Worm (Caenorhabditis elegans) whole organism, L4 larva: ENCODE data around the gene sel-12.

Source experiments
- D1046.2 ChIP-seq: fragments of 200-800 bp; sonication (Bioruptor generic); IDR thresholded peaks from 2 replicates; pipeline ENCODE4 v1.3.6; 2022; ENCODE audit warnings: missing genetic modification characterization, missing compliant biosample characterization
- F44E2.7 ChIP-seq: fragments of 200-800 bp; sonication (Bioruptor generic); IDR thresholded peaks from 2 replicates; pipeline ENCODE4 v2.1.2; 2022; ENCODE audit warnings: missing genetic modification characterization, missing compliant biosample characterization
- Y48G9A.11 ChIP-seq: fragments of 200-800 bp; sonication (Bioruptor generic); IDR thresholded peaks from 2 replicates; pipeline ENCODE4 v1.3.6; 2022; ENCODE audit warnings: missing genetic modification reagents, missing genetic modification characterization, missing compliant biosample characterization
- Y5F2A.4 ChIP-seq: fragments of 200-800 bp; sonication (Bioruptor generic); optimal IDR thresholded peaks from 2 replicates; lab custom pipeline; 2018; ENCODE audit warnings: mild to moderate bottlenecking, missing genetic modification characterization, missing compliant biosample characterization
- Y75B8A.6 ChIP-seq: fragments of 200-800 bp; sonication (Bioruptor generic); IDR thresholded peaks from 2 replicates; pipeline ENCODE4 v1.3.6; 2022; ENCODE audit warnings: missing genetic modification reagents, missing genetic modification characterization, missing compliant biosample characterization
- ceh-20 ChIP-seq: fragments of 200-800 bp; sonication (Bioruptor generic); IDR thresholded peaks from 2 replicates; pipeline ENCODE4 v1.3.6; 2022; ENCODE audit warnings: missing genetic modification reagents, missing genetic modification characterization, missing compliant biosample characterization
- ctbp-1 ChIP-seq: fragments of 200-800 bp; sonication (Bioruptor generic); IDR thresholded peaks from 2 replicates; pipeline ENCODE4 v1.3.6; 2022; ENCODE audit warnings: missing genetic modification reagents, missing genetic modification characterization, missing compliant biosample characterization
- daf-12 ChIP-seq: fragments of 150-350 bp; optimal IDR thresholded peaks from 2 replicates; lab custom pipeline; 2014; ENCODE audit warnings: missing biosample characterization, missing genetic modification reagents, missing genetic modification characterization
- daf-8 ChIP-seq: fragments of 200-800 bp; sonication (Bioruptor generic); IDR thresholded peaks from 2 replicates; pipeline ENCODE4 v1.3.6; 2022; ENCODE audit warnings: missing genetic modification characterization, missing compliant biosample characterization
- dmd-9 ChIP-seq: fragments of 200-800 bp; sonication (Bioruptor generic); IDR thresholded peaks from 2 replicates; pipeline ENCODE4 v1.3.6; 2022; ENCODE audit warnings: missing genetic modification reagents, missing genetic modification characterization, missing compliant biosample characterization
- dve-1 ChIP-seq: sonication (generic microtip); optimal IDR thresholded peaks from 2 replicates; lab custom pipeline; 2017; ENCODE audit warnings: antibody characterized with exemption, mild to moderate bottlenecking, missing genetic modification characterization, missing compliant biosample characterization; ENCODE audit not compliant: insufficient read depth
- egl-27 ChIP-seq: sonication (generic microtip); optimal IDR thresholded peaks from 3 replicates; lab custom pipeline; 2017; ENCODE audit warnings: missing biosample characterization, missing genetic modification reagents, missing genetic modification characterization
- egl-43 ChIP-seq: fragments of 200-800 bp; sonication (Bioruptor generic); IDR thresholded peaks from 2 replicates; pipeline ENCODE4 v1.3.6; 2022; ENCODE audit warnings: missing genetic modification reagents, missing genetic modification characterization, missing compliant biosample characterization
- fkh-10 ChIP-seq: fragments of 150-350 bp; optimal IDR thresholded peaks from 2 replicates; lab custom pipeline; 2014; ENCODE audit warnings: missing biosample characterization, missing genetic modification reagents, missing genetic modification characterization
- gei-8 ChIP-seq: fragments of 200-800 bp; sonication (Bioruptor generic); optimal IDR thresholded peaks from 2 replicates; lab custom pipeline; 2018; ENCODE audit warnings: mild to moderate bottlenecking, missing genetic modification characterization, missing compliant biosample characterization
- hif-1 ChIP-seq, 2 experiments: sonication (generic microtip); optimal IDR thresholded peaks; 2 replicates each; lab custom pipeline; 2016 to 2017; ENCODE audit warnings: missing compliant biosample characterization in 2 of 2, missing genetic modification characterization in 2 of 2, missing genetic modification reagents in 2 of 2, missing genotype in 2 of 2, mild to moderate bottlenecking in 1 of 2
- hlh-11 ChIP-seq: fragments of 200-800 bp; sonication (Bioruptor generic); optimal IDR thresholded peaks from 2 replicates; lab custom pipeline; 2018; ENCODE audit warnings: mild to moderate bottlenecking, missing genetic modification characterization, missing compliant biosample characterization
- hlh-30 ChIP-seq: sonication (generic microtip); optimal IDR thresholded peaks from 2 replicates; lab custom pipeline; 2017; ENCODE audit warnings: antibody characterized with exemption, mild to moderate bottlenecking, missing genetic modification characterization, missing compliant biosample characterization; ENCODE audit not compliant: insufficient read depth
- hmg-1.1 ChIP-seq: fragments of 200-800 bp; sonication (Bioruptor generic); IDR thresholded peaks from 2 replicates; pipeline ENCODE4 v1.3.6; 2022; ENCODE audit warnings: missing genetic modification reagents, missing genetic modification characterization, missing compliant biosample characterization
- lin-15B ChIP-seq: fragments of 150-350 bp; sonication (generic microtip); optimal IDR thresholded peaks from 3 replicates; lab custom pipeline; 2014; ENCODE audit warnings: missing biosample characterization, missing genetic modification characterization
- lin-38 ChIP-seq: fragments of 200-800 bp; sonication (Bioruptor generic); IDR thresholded peaks from 2 replicates; pipeline ENCODE4 v1.3.6; 2022; ENCODE audit warnings: missing genetic modification reagents, missing genetic modification characterization, missing compliant biosample characterization
- lin-39 ChIP-seq: fragments of 150-350 bp; optimal IDR thresholded peaks from 2 replicates; lab custom pipeline; 2014; ENCODE audit warnings: missing biosample characterization, missing genetic modification reagents, missing genetic modification characterization
- lsy-2 ChIP-seq, 2 experiments: fragments of 150-350 bp in 1 of 2; sonication (generic microtip) in 1 of 2; optimal IDR thresholded peaks; 2 replicates each; lab custom pipeline; 2014 to 2017; ENCODE audit warnings: missing biosample characterization in 2 of 2, missing genetic modification characterization in 2 of 2
- mep-1 ChIP-seq: fragments of 150-350 bp; sonication (generic microtip); optimal IDR thresholded peaks from 3 replicates; lab custom pipeline; 2014; ENCODE audit warnings: missing biosample characterization, missing genetic modification characterization
- mxl-3 ChIP-seq: fragments of 200-800 bp; sonication (Bioruptor generic); optimal IDR thresholded peaks from 2 replicates; lab custom pipeline; 2018; ENCODE audit warnings: mild to moderate bottlenecking, missing genetic modification characterization, missing compliant biosample characterization
- nhr-28 ChIP-seq: fragments of 150-350 bp; optimal IDR thresholded peaks from 2 replicates; lab custom pipeline; 2014; ENCODE audit warnings: missing biosample characterization, missing genetic modification characterization
- nhr-42 ChIP-seq: fragments of 200-800 bp; sonication (Bioruptor generic); IDR thresholded peaks from 2 replicates; pipeline ENCODE4 v1.3.6; 2022; ENCODE audit warnings: missing genetic modification characterization, missing compliant biosample characterization
- nhr-77 ChIP-seq: fragments of 150-350 bp; optimal IDR thresholded peaks from 2 replicates; lab custom pipeline; 2014; ENCODE audit warnings: missing biosample characterization, missing genetic modification characterization
- pha-4 ChIP-seq, 2 experiments: fragments of 150-350 bp in 1 of 2; fragments of 200-800 bp in 1 of 2; sonication (Bioruptor generic) in 1 of 2; IDR thresholded peaks in 1 of 2; optimal IDR thresholded peaks in 1 of 2; 2 replicates each; pipeline versions ENCODE4 v1.3.6 to Lab custom; 2014 to 2022; ENCODE audit warnings: missing genetic modification characterization in 2 of 2, missing genetic modification reagents in 2 of 2, missing biosample characterization in 1 of 2, missing compliant biosample characterization in 1 of 2
- php-3 ChIP-seq: fragments of 200-800 bp; sonication (Bioruptor generic); IDR thresholded peaks from 2 replicates; pipeline ENCODE4 v1.3.6; 2022; ENCODE audit warnings: missing genetic modification reagents, missing genetic modification characterization, missing compliant biosample characterization
- rbr-2 ChIP-seq: sonication (generic microtip); optimal IDR thresholded peaks from 2 replicates; lab custom pipeline; 2016; ENCODE audit warnings: missing genotype, missing genetic modification characterization, missing compliant biosample characterization
- set-16 ChIP-seq: fragments of 200-800 bp; sonication (Bioruptor generic); IDR thresholded peaks from 2 replicates; pipeline ENCODE4 v1.3.6; 2022; ENCODE audit warnings: missing genetic modification reagents, missing genetic modification characterization, missing compliant biosample characterization
- skn-1 ChIP-seq: fragments of 150-350 bp; optimal IDR thresholded peaks from 2 replicates; lab custom pipeline; 2014; ENCODE audit warnings: missing biosample characterization, missing genetic modification characterization
- snpc-4 ChIP-seq: fragments of 150-350 bp; optimal IDR thresholded peaks from 2 replicates; lab custom pipeline; 2014; ENCODE audit warnings: missing biosample characterization, missing genetic modification characterization
- spr-1 ChIP-seq: sonication (generic microtip); optimal IDR thresholded peaks from 2 replicates; lab custom pipeline; 2016; ENCODE audit warnings: mild to moderate bottlenecking, missing genetic modification characterization, missing compliant biosample characterization
- spr-3 ChIP-seq: fragments of 200-800 bp; sonication (Bioruptor generic); optimal IDR thresholded peaks from 2 replicates; lab custom pipeline; 2018; ENCODE audit warnings: mild to moderate bottlenecking, missing genetic modification characterization, missing compliant biosample characterization
- unc-39 ChIP-seq: sonication (generic microtip); optimal IDR thresholded peaks from 2 replicates; lab custom pipeline; 2017; ENCODE audit warnings: missing biosample characterization, missing genetic modification characterization
- unc-62 ChIP-seq, 3 experiments: fragments of 150-350 bp in 1 of 3; sonication (generic microtip); optimal IDR thresholded peaks in 2 of 3; peaks in 1 of 3; 1 replicate in 1 of 3; 2 replicates in 2 of 3; lab custom pipeline; 2014 to 2017; ENCODE audit warnings: missing biosample characterization in 3 of 3, missing genetic modification characterization in 3 of 3, missing genetic modification reagents in 3 of 3, missing genotype in 1 of 3
- zag-1 ChIP-seq: fragments of 150-350 bp; optimal IDR thresholded peaks from 2 replicates; lab custom pipeline; 2014; ENCODE audit warnings: missing biosample characterization, missing genetic modification characterization
- zfp-3 ChIP-seq: fragments of 200-800 bp; sonication (Bioruptor generic); conservative IDR thresholded peaks from 2 replicates; pipeline ENCODE4 v1.3.6; 2022; ENCODE audit warnings: missing genetic modification reagents, missing genetic modification characterization, missing compliant biosample characterization
- zip-11 ChIP-seq: fragments of 200-800 bp; sonication (Bioruptor generic); IDR thresholded peaks from 2 replicates; pipeline ENCODE4 v1.3.6; 2022; ENCODE audit warnings: missing genetic modification characterization, missing compliant biosample characterization
- ztf-11 ChIP-seq: fragments of 150-350 bp; optimal IDR thresholded peaks from 2 replicates; lab custom pipeline; 2014; ENCODE audit warnings: missing biosample characterization, missing genetic modification characterization
- ztf-7 ChIP-seq: fragments of 150-350 bp; optimal IDR thresholded peaks from 2 replicates; lab custom pipeline; 2014; ENCODE audit warnings: missing biosample characterization, missing genetic modification characterization

The sel-12 gene

DNA sequence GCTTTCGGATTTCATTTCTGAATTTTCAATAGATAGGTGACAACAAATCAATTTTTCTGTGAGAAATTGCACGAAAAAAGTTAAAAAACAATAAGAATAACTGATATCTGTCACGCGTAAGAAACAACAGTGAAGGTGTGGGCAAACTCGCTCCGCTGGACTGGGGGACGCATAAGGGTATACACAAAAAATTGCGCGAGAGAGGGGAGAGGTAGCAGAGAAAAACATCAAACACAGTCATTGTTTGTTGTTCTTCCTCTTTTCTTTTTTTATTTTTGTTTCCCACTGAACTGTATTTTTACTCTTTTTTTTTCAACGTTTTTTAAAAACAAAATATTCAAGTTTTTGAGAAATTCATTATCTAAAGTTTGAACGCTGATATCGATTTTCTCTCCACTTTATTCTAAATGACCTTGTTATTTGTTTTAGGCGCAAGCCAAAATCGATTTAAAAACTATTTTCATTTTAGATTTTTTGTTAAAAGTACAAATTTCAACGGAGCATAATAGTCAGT is 8.9 kb downstream of the sel-12 start, which contains the start of the genes pifk-1 and tbc-11 (continued):
- TF ChIP-seq nhr-77 (peak; percentile 46), ztf-11 (tag; lab: Kevin White, UChicago) (no peak), egl-43 (GFP tag; lab: Robert Waterston, UW) (no peak), hif-1 (tag; optimal IDR thresholded peaks at IDR 0.05; lab: Kevin White, UChicago) (peak in 1 of 2 experiments; percentile 46), mep-1 (tag; lab: Kevin White, UChicago) (peak; percentile 80), nhr-42 (GFP tag; lab: Robert Waterston, UW) (no peak), Y5F2A.4 (no peak), Y75B8A.6 (no peak), nhr-28 (tag; lab: Kevin White, UChicago) (peak; percentile 74), hlh-30 (peak; percentile 91), skn-1 (no peak), spr-1 (no peak)

DNA sequence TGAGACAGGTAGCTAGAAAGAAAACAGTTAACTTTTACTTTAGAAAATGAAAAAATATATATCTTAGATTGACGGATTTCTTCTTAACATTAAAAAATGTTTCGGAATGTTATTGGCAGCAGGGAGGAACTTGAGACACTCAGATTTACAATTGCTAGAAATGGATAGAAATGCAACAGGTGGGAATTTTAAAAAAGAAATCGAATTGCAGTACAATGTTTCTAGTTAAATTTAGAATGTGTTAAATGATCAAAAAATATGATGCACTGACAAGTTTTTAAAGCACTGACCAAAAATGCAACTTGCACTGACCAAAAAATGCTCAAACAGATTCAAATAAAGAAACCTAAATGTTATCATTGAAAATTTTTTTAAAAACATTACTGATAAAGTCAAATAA is 10.5 kb downstream of the sel-12 start:
- TF ChIP-seq unc-62 (GFP tag; optimal IDR thresholded peaks at IDR 0.05 in 1 of 2; lab: Kevin White, UChicago) (peak in 1 of 2 experiments; percentile 91), unc-62 (tag; optimal IDR thresholded peaks at IDR 0.05; lab: Kevin White, UChicago) (no peak), zfp-3 (GFP tag; lab: Robert Waterston, UW) (no peak)

DNA sequence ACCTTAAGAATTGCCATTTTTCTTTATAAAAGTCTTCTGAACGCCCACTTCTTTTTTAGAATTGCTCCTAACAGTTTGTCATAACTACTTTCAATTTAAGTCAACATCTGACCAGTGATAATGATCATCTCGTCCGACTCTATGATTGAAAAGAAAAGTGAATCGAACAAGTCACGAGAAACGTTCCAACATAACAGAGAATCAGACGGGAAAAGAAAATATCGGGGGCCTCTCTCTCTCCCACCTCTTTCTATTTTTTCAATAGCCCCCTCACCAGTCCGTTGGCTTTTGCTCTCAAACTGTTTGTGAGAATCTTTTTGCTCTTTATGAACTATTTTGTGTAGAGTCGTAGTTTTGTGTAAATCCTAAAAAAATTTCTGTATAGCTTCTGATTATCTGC is 12.0 kb downstream of the sel-12 start:
- TF ChIP-seq nhr-28 (tag; lab: Kevin White, UChicago) (peak; percentile 17), lsy-2 (tag; optimal IDR thresholded peaks at IDR 0.05; lab: Kevin White, UChicago) (peak in 1 of 2 experiments; percentile 10), lin-15B (tag; lab: Kevin White, UChicago) (no peak), unc-39 (tag; lab: Kevin White, UChicago) (no peak), spr-3 (GFP tag; lab: Kevin White, UChicago) (no peak), egl-27 (no peak), hlh-11 (tag; lab: Kevin White, UChicago) (peak; percentile 53), F44E2.7 (GFP tag; lab: Robert Waterston, UW) (no peak), unc-62 (GFP tag; optimal IDR thresholded peaks at IDR 0.05 in 1 of 2; lab: Kevin White, UChicago) (no peak), unc-62 (tag; optimal IDR thresholded peaks at IDR 0.05; lab: Kevin White, UChicago) (no peak), ztf-7 (tag; lab: Kevin White, UChicago) (no peak), gei-8 (GFP tag; lab: Kevin White, UChicago) (no peak), lin-38 (GFP tag; lab: Robert Waterston, UW) (no peak), daf-8 (no peak), zip-11 (GFP tag; lab: Robert Waterston, UW) (no peak), D1046.2 (GFP tag; lab: Robert Waterston, UW) (no peak), zag-1 (tag; lab: Kevin White, UChicago) (no peak), dve-1 (tag; lab: Kevin White, UChicago) (peak; percentile 12), pha-4 (GFP tag; IDR thresholded peaks at IDR 0.05; lab: Robert Waterston, UW) (no peak), pha-4 (tag; optimal IDR thresholded peaks at IDR 0.05; lab: Kevin White, UChicago) (peak; percentile 56), hlh-30 (peak; percentile 76), lin-39 (tag; lab: Kevin White, UChicago) (no peak), Y48G9A.11 (GFP tag; lab: Robert Waterston, UW) (no peak), daf-12 (tag; lab: Kevin White, UChicago) (no peak), mxl-3 (GFP tag; lab: Kevin White, UChicago) (no peak), php-3 (GFP tag; lab: Robert Waterston, UW) (no peak)

- TF ChIP-seq ceh-20 (GFP tag; lab: Robert Waterston, UW) (0 out of 2 replicates have a peak, but pooled peaks have one; percentile 13), fkh-10 (GFP tag; lab: Kevin White, UChicago) (peak; percentile 55), unc-62 (GFP tag; optimal IDR thresholded peaks at IDR 0.05 in 1 of 2; lab: Kevin White, UChicago) (peak in 1 of 2 experiments; percentile 63), unc-62 (tag; optimal IDR thresholded peaks at IDR 0.05; lab: Kevin White, UChicago) (no peak), lin-39 (tag; lab: Kevin White, UChicago) (no peak), hmg-1.1 (GFP tag; lab: Robert Waterston, UW) (peak; percentile 33; the same call in 1 of the 2 replicates), mep-1 (tag; lab: Kevin White, UChicago) (peak; percentile 13), snpc-4 (tag; lab: Kevin White, UChicago) (no peak), lsy-2 (tag; optimal IDR thresholded peaks at IDR 0.05; lab: Kevin White, UChicago) (peak in 1 of 2 experiments; percentile 10), rbr-2 (peak; percentile 44), dmd-9 (GFP tag; lab: Robert Waterston, UW) (no peak), Y75B8A.6 (no peak), ctbp-1 (GFP tag; lab: Robert Waterston, UW) (0 out of 2 replicates have a peak, but pooled peaks have one; percentile 49), set-16 (GFP tag; lab: Robert Waterston, UW) (0 out of 2 replicates have a peak, but pooled peaks have one; percentile 36)
Observed at ce11 chrX:932874-933273, 17.2 kb downstream of the sel-12 start.
